Worm (Caenorhabditis elegans): Measurements from ENCODE around the gene ZK673.5.

ZK673.5 gene

ce11 chrII:10504729-10505128, 43.4 kb downstream of the ZK673.5 start:
- TF ChIP-seq Y53G8AR.9 (GFP tag; conservative IDR thresholded peaks at IDR 0.05), result no peak
- peak; percentile 17; the same call in 1 of the 2 replicates for TF ChIP-seq hmg-1.2 (GFP tag; IDR thresholded peaks at IDR 0.05)
- no peak for TF ChIP-seq ceh-100 (GFP tag; IDR thresholded peaks at IDR 0.05)

ce11 chrII:10505949-10506348, 44.6 kb downstream of the ZK673.5 start:
- no peak for TF ChIP-seq F10E7.11 (tag; optimal IDR thresholded peaks at IDR 0.05)
- no peak for TF ChIP-seq B0336.3 (GFP tag; IDR thresholded peaks at IDR 0.05)
- TF ChIP-seq nhr-179 (tag; optimal IDR thresholded peaks at IDR 0.05), result no peak
- no peak for TF ChIP-seq C17E4.6 (GFP tag; IDR thresholded peaks at IDR 0.05)
- TF ChIP-seq somi-1 (GFP tag; optimal IDR thresholded peaks at IDR 0.05), result no peak
- TF ChIP-seq xnd-1 (tag; optimal IDR thresholded peaks at IDR 0.05), result no peak
- no peak for TF ChIP-seq F37B4.10 (GFP tag; IDR thresholded peaks at IDR 0.05)
- TF ChIP-seq ceh-40 (GFP tag; IDR thresholded peaks at IDR 0.05), result no peak
- TF ChIP-seq nfyb-1 (GFP tag; IDR thresholded peaks at IDR 0.05), result no peak
- no peak for TF ChIP-seq snpc-1.1 (tag; optimal IDR thresholded peaks at IDR 0.05; ENCODE audit: insufficient read depth)
- TF ChIP-seq ztf-18 (tag; optimal IDR thresholded peaks at IDR 0.05), result no peak
- TF ChIP-seq chd-7 (tag; optimal IDR thresholded peaks at IDR 0.05), result no peak
- TF ChIP-seq Y67H2A.10 (GFP tag; conservative IDR thresholded peaks at IDR 0.05), result no peak

- TF ChIP-seq T26A5.8 (tag; optimal IDR thresholded peaks at IDR 0.05), result no peak
- TF ChIP-seq pbrm-1 (GFP tag; IDR thresholded peaks at IDR 0.05), result no peak
- no peak for TF ChIP-seq T07F8.4 (tag; optimal IDR thresholded peaks at IDR 0.05)
- TF ChIP-seq die-1 (tag; optimal IDR thresholded peaks at IDR 0.05), result no peak
- no peak for TF ChIP-seq attf-6 (GFP tag; IDR thresholded peaks at IDR 0.05)
- TF ChIP-seq zim-3 (tag; optimal IDR thresholded peaks at IDR 0.05), result no peak
- TF ChIP-seq lag-1 (GFP tag; IDR thresholded peaks at IDR 0.05), result no peak
- no peak for TF ChIP-seq hsf-1 (GFP tag; IDR thresholded peaks at IDR 0.05)
- TF ChIP-seq chd-7 (tag; optimal IDR thresholded peaks at IDR 0.05), result no peak
- TF ChIP-seq ZK185.1 (tag; optimal IDR thresholded peaks at IDR 0.05; ENCODE audit: poor library complexity, severe bottlenecking), result no peak
- no peak for TF ChIP-seq cebp-2 (GFP tag; IDR thresholded peaks at IDR 0.05)
- no peak for TF ChIP-seq let-607 (tag; optimal IDR thresholded peaks at IDR 0.05)
- TF ChIP-seq bed-2 (GFP tag; IDR thresholded peaks at IDR 0.05), result no peak
- no peak for TF ChIP-seq hmg-20 (GFP tag; IDR thresholded peaks at IDR 0.05)
Observed at ce11 chrII:10507906-10508305, 46.6 kb downstream of the ZK673.5 start.

ce11 chrII:10509746-10510145, 48.4 kb downstream of the ZK673.5 start, which contains the start of gene F59B10.2:
TSS of gene F59B10.2 (minus strand) at chrII:10509846.
- TF ChIP-seq tlf-1 (GFP tag; optimal IDR thresholded peaks at IDR 0.05), result no peak
- TF ChIP-seq ceh-27 (GFP tag; optimal IDR thresholded peaks at IDR 0.05), result no peak
- TF ChIP-seq F37B4.10 (GFP tag; IDR thresholded peaks at IDR 0.05), result no peak
- no peak for TF ChIP-seq him-1 (tag; optimal IDR thresholded peaks at IDR 0.05)
- no peak for TF ChIP-seq nfyb-1 (GFP tag; IDR thresholded peaks at IDR 0.05)
- no peak for TF ChIP-seq ceh-91 (GFP tag; IDR thresholded peaks at IDR 0.05)
- TF ChIP-seq C17E4.6 (GFP tag; IDR thresholded peaks at IDR 0.05), result no peak
- TF ChIP-seq B0035.1 (tag; optimal IDR thresholded peaks at IDR 0.05), result no peak
- no peak for TF ChIP-seq snpc-1.1 (tag; optimal IDR thresholded peaks at IDR 0.05; ENCODE audit: insufficient read depth)
- no peak for TF ChIP-seq dox-1 (GFP tag; IDR thresholded peaks at IDR 0.05)
- no peak for TF ChIP-seq B0336.3 (GFP tag; IDR thresholded peaks at IDR 0.05)
- TF ChIP-seq mes-4 (tag; optimal IDR thresholded peaks at IDR 0.05), result no peak
- no peak for TF ChIP-seq rpc-1 (optimal IDR thresholded peaks at IDR 0.05)
- TF ChIP-seq rpc-1 (tag; optimal IDR thresholded peaks at IDR 0.05), result no peak

Data from whole organism, young adult.